Worm (Caenorhabditis elegans): Measurements from ENCODE around the gene C34E10.12.

DNA sequence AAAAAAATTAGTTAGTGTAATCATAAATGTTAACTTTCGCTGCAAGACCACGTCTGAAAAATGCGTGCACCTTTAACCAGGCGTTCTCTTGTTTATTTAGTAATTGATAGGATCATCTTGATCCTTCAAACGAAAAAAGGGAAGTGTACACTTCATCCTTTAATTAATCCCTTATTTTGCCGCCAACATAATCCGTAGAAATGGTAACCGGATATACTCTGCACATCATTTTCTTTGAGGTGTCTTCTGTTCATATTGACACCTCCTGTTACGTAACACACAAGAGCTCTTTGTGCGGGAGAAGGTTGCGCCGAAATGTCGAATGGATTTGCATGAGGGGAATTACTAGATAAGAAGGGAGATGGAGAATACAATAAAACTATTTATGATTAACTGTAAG, 21.0 kb upstream of the C34E10.12 start:
- TF ChIP-seq nhr-237 (tag; optimal IDR thresholded peaks at IDR 0.05) (no peak), nhr-2 (tag; optimal IDR thresholded peaks at IDR 0.05) (peak; percentile 81)

Measured in whole organism, mixed stage, embryonic.